Worm (Caenorhabditis elegans) whole organism, late embryonic: ENCODE results near the gene Y7A5A.3.

ENCODE experiments used
- K02D7.2 ChIP-seq: sonication (generic microtip); optimal IDR thresholded peaks from 2 replicates; lab custom pipeline; 2017; ENCODE audit warnings: mild to moderate bottlenecking, missing genetic modification characterization, missing compliant biosample characterization
- T23F11.4 ChIP-seq: fragments of 200-800 bp; sonication (Bioruptor generic); optimal IDR thresholded peaks from 2 replicates; lab custom pipeline; 2018; ENCODE audit warnings: mild to moderate bottlenecking, missing genetic modification characterization, missing compliant biosample characterization
- ahr-1 ChIP-seq: sonication (generic microtip); optimal IDR thresholded peaks from 2 replicates; lab custom pipeline; 2016; ENCODE audit warnings: missing genetic modification characterization, missing compliant biosample characterization
- ceh-2 ChIP-seq: sonication (generic microtip); optimal IDR thresholded peaks from 2 replicates; lab custom pipeline; 2016; ENCODE audit warnings: missing genotype, missing genetic modification characterization, missing compliant biosample characterization
- ceh-30 ChIP-seq: fragments of 150-350 bp; optimal IDR thresholded peaks from 2 replicates; lab custom pipeline; 2014; ENCODE audit warnings: missing biosample characterization, missing genetic modification characterization
- ceh-31 ChIP-seq: sonication (generic microtip); optimal IDR thresholded peaks from 2 replicates; lab custom pipeline; 2016; ENCODE audit warnings: missing genetic modification characterization, missing compliant biosample characterization
- ceh-34 ChIP-seq: sonication (generic microtip); optimal IDR thresholded peaks from 2 replicates; lab custom pipeline; 2016; ENCODE audit warnings: mild to moderate bottlenecking, missing genetic modification characterization, missing compliant biosample characterization
- ceh-45 ChIP-seq: fragments of 200-800 bp; sonication (Bioruptor generic); IDR thresholded peaks from 2 replicates; pipeline ENCODE4 v1.3.6; 2022; ENCODE audit warnings: missing genetic modification reagents, missing genetic modification characterization, missing compliant biosample characterization
- dmd-4 ChIP-seq: sonication (generic microtip); optimal IDR thresholded peaks from 2 replicates; lab custom pipeline; 2016; ENCODE audit warnings: borderline replicate concordance, missing genetic modification characterization, missing compliant biosample characterization
- dve-1 ChIP-seq: sonication (generic microtip); optimal IDR thresholded peaks from 2 replicates; lab custom pipeline; 2017; ENCODE audit warnings: antibody characterized with exemption, mild to moderate bottlenecking, missing genetic modification characterization, missing compliant biosample characterization
- elt-4 ChIP-seq: sonication (generic microtip); optimal IDR thresholded peaks from 2 replicates; lab custom pipeline; 2016; ENCODE audit warnings: missing genetic modification characterization, missing compliant biosample characterization
- eyg-1 ChIP-seq: sonication (generic microtip); optimal IDR thresholded peaks from 2 replicates; lab custom pipeline; 2016; ENCODE audit warnings: missing genotype, missing genetic modification characterization, missing compliant biosample characterization
- fax-1 ChIP-seq: sonication (generic microtip); optimal IDR thresholded peaks from 2 replicates; lab custom pipeline; 2016; ENCODE audit warnings: missing genotype, missing genetic modification characterization, missing compliant biosample characterization
- fkh-6 ChIP-seq: sonication (generic microtip); optimal IDR thresholded peaks from 2 replicates; lab custom pipeline; 2016; ENCODE audit warnings: missing genetic modification characterization, missing compliant biosample characterization
- hlh-30 ChIP-seq: sonication (generic microtip); optimal IDR thresholded peaks from 2 replicates; lab custom pipeline; 2017; ENCODE audit warnings: antibody characterized with exemption, missing genetic modification characterization, missing compliant biosample characterization; ENCODE audit not compliant: insufficient read depth
- hlh-6 ChIP-seq: sonication (generic microtip); optimal IDR thresholded peaks from 2 replicates; lab custom pipeline; 2016; ENCODE audit warnings: missing genotype, missing genetic modification characterization, missing compliant biosample characterization
- hlh-8 ChIP-seq: sonication (generic microtip); optimal IDR thresholded peaks from 2 replicates; lab custom pipeline; 2016; ENCODE audit warnings: missing genotype, missing genetic modification characterization, missing compliant biosample characterization
- lim-6 ChIP-seq: sonication (generic microtip); optimal IDR thresholded peaks from 2 replicates; lab custom pipeline; 2016; ENCODE audit warnings: missing genetic modification characterization, missing compliant biosample characterization
- lin-11 ChIP-seq: fragments of 200-800 bp; sonication (Bioruptor generic); optimal IDR thresholded peaks from 2 replicates; lab custom pipeline; 2018; ENCODE audit warnings: mild to moderate bottlenecking, missing genetic modification characterization, missing compliant biosample characterization
- madf-2 ChIP-seq: sonication (generic microtip); optimal IDR thresholded peaks from 2 replicates; lab custom pipeline; 2017; ENCODE audit warnings: missing genetic modification characterization, missing compliant biosample characterization
- nfya-1 ChIP-seq: sonication (generic microtip); optimal IDR thresholded peaks from 2 replicates; lab custom pipeline; 2017; ENCODE audit warnings: missing genetic modification characterization, mild to moderate bottlenecking, missing compliant biosample characterization, antibody characterized with exemption, moderate library complexity
- nhr-232 ChIP-seq: sonication (generic microtip); optimal IDR thresholded peaks from 2 replicates; lab custom pipeline; 2016; ENCODE audit warnings: missing genetic modification characterization, missing compliant biosample characterization
- npax-4 ChIP-seq: sonication (generic microtip); optimal IDR thresholded peaks from 2 replicates; lab custom pipeline; 2016; ENCODE audit warnings: missing genetic modification characterization, missing compliant biosample characterization
- odd-2 ChIP-seq: sonication (generic microtip); optimal IDR thresholded peaks from 2 replicates; lab custom pipeline; 2017; ENCODE audit warnings: antibody characterized with exemption, mild to moderate bottlenecking, missing genetic modification characterization, missing compliant biosample characterization
- pha-2 ChIP-seq: sonication (generic microtip); optimal IDR thresholded peaks from 2 replicates; lab custom pipeline; 2017; ENCODE audit warnings: mild to moderate bottlenecking, missing genetic modification characterization, missing compliant biosample characterization
- pha-4 ChIP-seq: fragments of 150-350 bp; optimal IDR thresholded peaks from 2 replicates; lab custom pipeline; 2018; ENCODE audit warnings: missing biosample characterization, missing genetic modification reagents, missing genetic modification characterization
- pros-1 ChIP-seq: fragments of 150-350 bp; optimal IDR thresholded peaks from 2 replicates; lab custom pipeline; 2014; ENCODE audit warnings: missing biosample characterization, missing genetic modification reagents, missing genetic modification characterization
- rnt-1 ChIP-seq: sonication (generic microtip); optimal IDR thresholded peaks from 2 replicates; lab custom pipeline; 2016; ENCODE audit warnings: missing genetic modification characterization, missing compliant biosample characterization
- sox-2 ChIP-seq: fragments of 200-800 bp; sonication (Bioruptor generic); IDR thresholded peaks from 2 replicates; pipeline ENCODE4 v1.3.6; 2022; ENCODE audit warnings: missing genetic modification reagents, missing genetic modification characterization, missing compliant biosample characterization
- tbx-7 ChIP-seq: sonication (generic microtip); optimal IDR thresholded peaks from 2 replicates; lab custom pipeline; 2016; ENCODE audit warnings: missing genotype, missing genetic modification characterization, missing compliant biosample characterization
- ttx-3 ChIP-seq: sonication (generic microtip); optimal IDR thresholded peaks from 2 replicates; lab custom pipeline; 2016; ENCODE audit warnings: missing genetic modification reagents, missing genetic modification characterization, missing compliant biosample characterization
- unc-3 ChIP-seq, 2 experiments: fragments of 200-800 bp in 1 of 2; sonication (Bioruptor generic) in 1 of 2; sonication (generic microtip) in 1 of 2; conservative IDR thresholded peaks in 1 of 2; optimal IDR thresholded peaks in 1 of 2; 2 replicates each; pipeline versions ENCODE4 v1.3.6 to Lab custom; 2016 to 2022; ENCODE audit warnings: missing compliant biosample characterization in 2 of 2, missing genetic modification characterization in 2 of 2, missing genetic modification reagents in 1 of 2
- unc-86 ChIP-seq: sonication (generic microtip); optimal IDR thresholded peaks from 2 replicates; lab custom pipeline; 2016; ENCODE audit warnings: missing genetic modification characterization, missing compliant biosample characterization
- ztf-16 ChIP-seq: sonication (generic microtip); optimal IDR thresholded peaks from 2 replicates; lab custom pipeline; 2017; ENCODE audit warnings: missing genetic modification characterization, missing compliant biosample characterization

The Y7A5A.3 gene

ce11 chrX:15782027-15782426 lies 2.4 kb downstream of the Y7A5A.3 start, which contains the start of gene Y7A5A.24:
TSS of gene Y7A5A.24 (minus strand) at chrX:15782127.
- no peak for TF ChIP-seq hlh-8
- no peak for TF ChIP-seq pros-1
- no peak for TF ChIP-seq fax-1 (tag; lab: Kevin White, UChicago)
- TF ChIP-seq odd-2 (tag; lab: Kevin White, UChicago) = no peak
- TF ChIP-seq ceh-30 = no peak
- TF ChIP-seq ahr-1 (tag; lab: Kevin White, UChicago) = no peak
- TF ChIP-seq lin-11 (tag; lab: Kevin White, UChicago) = no peak

- TF ChIP-seq hlh-6 (tag; lab: Kevin White, UChicago) = no peak
Measured at ce11 chrX:15779503-15779902, 5.0 kb downstream of the Y7A5A.3 start.

- TF ChIP-seq unc-86 (tag; lab: Kevin White, UChicago) = no peak
Measured at ce11 chrX:15773262-15773908, 11.1 kb downstream of the Y7A5A.3 start, which contains the start of gene Y7A5A.13. TSS of gene Y7A5A.13 (plus strand) at chrX:15773858.

- TF ChIP-seq T23F11.4 (GFP tag; lab: Kevin White, UChicago) = no peak
- no peak for TF ChIP-seq pros-1
- TF ChIP-seq ztf-16 (tag; lab: Kevin White, UChicago) = no peak
- no peak for TF ChIP-seq ceh-45 (GFP tag; lab: Robert Waterston, UW)
- no peak for TF ChIP-seq ahr-1 (tag; lab: Kevin White, UChicago)
- no peak for TF ChIP-seq dve-1 (tag; lab: Kevin White, UChicago)
- no peak for TF ChIP-seq sox-2
- no peak for TF ChIP-seq npax-4 (tag; lab: Kevin White, UChicago)
- TF ChIP-seq ttx-3 (tag; lab: Kevin White, UChicago) = no peak
- no peak for TF ChIP-seq unc-3 (GFP tag; conservative IDR thresholded peaks at IDR 0.05; lab: Robert Waterston, UW)
- TF ChIP-seq unc-3 (tag; optimal IDR thresholded peaks at IDR 0.05; lab: Kevin White, UChicago) = no peak
- TF ChIP-seq elt-4 = no peak
- TF ChIP-seq K02D7.2 (tag; lab: Kevin White, UChicago) = no peak
- no peak for TF ChIP-seq fkh-6
- no peak for TF ChIP-seq madf-2 (tag; lab: Kevin White, UChicago)
- no peak for TF ChIP-seq ceh-34 (tag; lab: Kevin White, UChicago)
- no peak for TF ChIP-seq lim-6 (tag; lab: Kevin White, UChicago)
- TF ChIP-seq odd-2 (tag; lab: Kevin White, UChicago) = no peak
Measured at ce11 chrX:15772674-15773073, 11.8 kb downstream of the Y7A5A.3 start, which contains the start of gene Y7A5A.2. TSS of gene Y7A5A.2 (minus strand) at chrX:15772735.

- TF ChIP-seq npax-4 (tag; lab: Kevin White, UChicago) (no peak), elt-4 (no peak), ceh-31 (no peak), fkh-6 (no peak), ahr-1 (tag; lab: Kevin White, UChicago) (no peak), ceh-30 (no peak)
Measured at ce11 chrX:15771411-15771810, 13.1 kb downstream of the Y7A5A.3 start, which contains the start of gene Y7A5A.1. TSS of gene Y7A5A.1 (minus strand) at chrX:15771493.

- no peak for TF ChIP-seq ceh-45 (GFP tag; lab: Robert Waterston, UW)
- no peak for TF ChIP-seq nfya-1
- no peak for TF ChIP-seq ceh-2 (tag; lab: Kevin White, UChicago)
- no peak for TF ChIP-seq elt-4
- no peak for TF ChIP-seq hlh-30 (tag; lab: Kevin White, UChicago)
- no peak for TF ChIP-seq rnt-1 (tag; lab: Kevin White, UChicago)
- TF ChIP-seq unc-3 (GFP tag; conservative IDR thresholded peaks at IDR 0.05; lab: Robert Waterston, UW) = no peak
- TF ChIP-seq unc-3 (tag; optimal IDR thresholded peaks at IDR 0.05; lab: Kevin White, UChicago) = no peak
- no peak for TF ChIP-seq nhr-232
- TF ChIP-seq T23F11.4 (GFP tag; lab: Kevin White, UChicago) = no peak
- no peak for TF ChIP-seq fkh-6
- no peak for TF ChIP-seq pha-2
- TF ChIP-seq pha-4 (tag; lab: Kevin White, UChicago) = no peak
- no peak for TF ChIP-seq npax-4 (tag; lab: Kevin White, UChicago)
- no peak for TF ChIP-seq sox-2
- TF ChIP-seq dmd-4 = no peak
- no peak for TF ChIP-seq tbx-7 (tag; lab: Kevin White, UChicago)
- no peak for TF ChIP-seq eyg-1
- TF ChIP-seq ttx-3 (tag; lab: Kevin White, UChicago) = no peak
- TF ChIP-seq dve-1 (tag; lab: Kevin White, UChicago) = no peak
- TF ChIP-seq pros-1 = no peak
Measured at ce11 chrX:15770787-15771186, 13.7 kb downstream of the Y7A5A.3 start.
